Fruit fly (Drosophila melanogaster): ENCODE data around the gene Rph.

Gene Rph

dm6 chrX:10771856-10772592 is 14.6 kb upstream of the Rph start, which contains the start of gene CG15211 (continued):
- TF ChIP-seq phol (tag; optimal IDR thresholded peaks at IDR 0.05) (peak; percentile 84), NK7.1 (GFP tag; optimal IDR thresholded peaks at IDR 0.05) (no peak), CG8290 (GFP tag; optimal IDR thresholded peaks at IDR 0.05) (peak; percentile 7), CG8290 (tag; optimal IDR thresholded peaks at IDR 0.05) (peak in 1 of 2 experiments; percentile 68), CG30020 (tag; optimal IDR thresholded peaks at IDR 0.05) (peak; percentile 47), dan (GFP tag; IDR thresholded peaks at IDR 0.05) (no peak), Meics (GFP tag; optimal IDR thresholded peaks at IDR 0.05) (peak; percentile 70), emc (GFP tag; optimal IDR thresholded peaks at IDR 0.05) (no peak), CG11723 (GFP tag; optimal IDR thresholded peaks at IDR 0.05) (peak; percentile 57), Blimp-1 (GFP tag; optimal IDR thresholded peaks at IDR 0.05) (peak; percentile 76), her (GFP tag; optimal IDR thresholded peaks at IDR 0.05) (no peak), luna (GFP tag; optimal IDR thresholded peaks at IDR 0.05) (no peak), CG8478 (optimal IDR thresholded peaks at IDR 0.05) (no peak), tll (GFP tag; optimal IDR thresholded peaks at IDR 0.05) (no peak), NfI (GFP tag; optimal IDR thresholded peaks at IDR 0.05) (peak; percentile 62), CG33557 (GFP tag; optimal IDR thresholded peaks at IDR 0.05) (peak; percentile 49), CG6654 (GFP tag; optimal IDR thresholded peaks at IDR 0.05) (peak; percentile 20), Oaz (GFP tag; IDR thresholded peaks at IDR 0.05) (0 out of 2 replicates have a peak, but pooled peaks have one; percentile 51), CG10209 (GFP tag; optimal IDR thresholded peaks at IDR 0.05) (peak; percentile 77), lilli (GFP tag; optimal IDR thresholded peaks at IDR 0.05) (peak; percentile 57), run (tag; optimal IDR thresholded peaks at IDR 0.05) (peak; percentile 17), CG33213 (GFP tag; optimal IDR thresholded peaks at IDR 0.05) (no peak), ftz-f1 (GFP tag; optimal IDR thresholded peaks at IDR 0.05) (no peak), CG2889 (GFP tag; IDR thresholded peaks at IDR 0.05) (no peak), CG31224 (GFP tag; IDR thresholded peaks at IDR 0.05) (peak; percentile 64), tap (tag; optimal IDR thresholded peaks at IDR 0.05) (peak; percentile 31), amos (GFP tag; IDR thresholded peaks at IDR 0.05; ENCODE audit: partially characterized antibody) (no peak; the same call in 1 of the 2 replicates), disco-r (GFP tag; optimal IDR thresholded peaks at IDR 0.05) (no peak), CG4820 (GFP tag; optimal IDR thresholded peaks at IDR 0.05) (peak; percentile 72), CG10147 (GFP tag; optimal IDR thresholded peaks at IDR 0.05) (peak; percentile 58), tup (GFP tag; optimal IDR thresholded peaks at IDR 0.05) (no peak), nmo (GFP tag; optimal IDR thresholded peaks at IDR 0.05) (peak; percentile 86), Optix (GFP tag; IDR thresholded peaks at IDR 0.05) (peak; percentile 29; the same call in 1 of the 3 replicates), trem (tag; optimal IDR thresholded peaks at IDR 0.05) (peak; percentile 57), CG16863 (GFP tag; optimal IDR thresholded peaks at IDR 0.05) (peak; percentile 24), ato (GFP tag; IDR thresholded peaks at IDR 0.05; ENCODE audit: partially characterized antibody) (no peak), CG14860 (GFP tag; IDR thresholded peaks at IDR 0.05; ENCODE audit: partially characterized antibody) (no peak), Rx (GFP tag; IDR thresholded peaks at IDR 0.05) (peak; percentile 24; the same call in 1 of the 2 replicates), CG14710 (tag; optimal IDR thresholded peaks at IDR 0.05) (peak; percentile 78), row (GFP tag; IDR thresholded peaks at IDR 0.05) (peak; percentile 78), ase (GFP tag; IDR thresholded peaks at IDR 0.05) (peak; percentile 55; the same call in 1 of the 3 replicates), CG8924 (tag; optimal IDR thresholded peaks at IDR 0.05) (peak; percentile 81), mld (GFP tag; IDR thresholded peaks at IDR 0.05; ENCODE audit: partially characterized antibody) (no peak), Ada2b (GFP tag; IDR thresholded peaks at IDR 0.05) (peak; percentile 40), Stat92E (GFP tag; optimal IDR thresholded peaks at IDR 0.05) (no peak), Hmr (GFP tag; optimal IDR thresholded peaks at IDR 0.05) (peak; percentile 61), CG10366 (GFP tag; IDR thresholded peaks at IDR 0.05) (peak; percentile 41), aop (GFP tag; IDR thresholded peaks at IDR 0.05) (no peak), Antp (GFP tag; optimal IDR thresholded peaks at IDR 0.05) (peak; percentile 14)

All from whole organism, embryonic.